Worm (Caenorhabditis elegans) whole organism, L4 larva: ENCODE data around the gene swp-1.

Source experiments
- D1046.2 ChIP-seq: fragments of 200-800 bp; sonication (Bioruptor generic); IDR thresholded peaks from 2 replicates; pipeline ENCODE4 v1.3.6; 2022; ENCODE audit warnings: missing genetic modification characterization, missing compliant biosample characterization
- F10B5.3 ChIP-seq: sonication (generic microtip); optimal IDR thresholded peaks from 2 replicates; lab custom pipeline; 2016; ENCODE audit warnings: mild to moderate bottlenecking, missing genetic modification characterization, missing compliant biosample characterization
- F37D6.2 ChIP-seq: sonication (generic microtip); optimal IDR thresholded peaks from 2 replicates; lab custom pipeline; 2016; ENCODE audit warnings: mild to moderate bottlenecking, missing genetic modification characterization, missing compliant biosample characterization
- F44E2.7 ChIP-seq: fragments of 200-800 bp; sonication (Bioruptor generic); IDR thresholded peaks from 2 replicates; pipeline ENCODE4 v2.1.2; 2022; ENCODE audit warnings: missing genetic modification characterization, missing compliant biosample characterization
- F49E8.2 ChIP-seq: sonication (generic microtip); optimal IDR thresholded peaks from 2 replicates; lab custom pipeline; 2016; ENCODE audit warnings: missing compliant biosample characterization, mild to moderate bottlenecking, missing genetic modification characterization, borderline replicate concordance
- T26A8.4 ChIP-seq: fragments of 200-800 bp; sonication (Bioruptor generic); IDR thresholded peaks from 2 replicates; pipeline ENCODE4 v1.3.6; 2022; ENCODE audit warnings: missing genetic modification characterization, missing compliant biosample characterization
- Y48G9A.11 ChIP-seq: fragments of 200-800 bp; sonication (Bioruptor generic); IDR thresholded peaks from 2 replicates; pipeline ENCODE4 v1.3.6; 2022; ENCODE audit warnings: missing genetic modification reagents, missing genetic modification characterization, missing compliant biosample characterization
- Y5F2A.4 ChIP-seq: fragments of 200-800 bp; sonication (Bioruptor generic); optimal IDR thresholded peaks from 2 replicates; lab custom pipeline; 2018; ENCODE audit warnings: mild to moderate bottlenecking, missing genetic modification characterization, missing compliant biosample characterization
- ZK337.2 ChIP-seq: fragments of 200-800 bp; sonication (Bioruptor generic); IDR thresholded peaks from 2 replicates; pipeline ENCODE4 v1.3.6; 2022; ENCODE audit warnings: missing genetic modification reagents, missing genetic modification characterization, missing compliant biosample characterization
- ZK546.5 ChIP-seq, 2 experiments: sonication (generic microtip); optimal IDR thresholded peaks; 2 replicates each; lab custom pipeline; 2017; ENCODE audit warnings: missing biosample characterization in 2 of 2, missing genetic modification characterization in 2 of 2
- aha-1 ChIP-seq: fragments of 150-350 bp; peaks from one replicate; lab custom pipeline; 2014; ENCODE audit warnings: missing biosample characterization, missing genetic modification characterization
- ama-1 ChIP-seq: fragments of 150-350 bp; optimal IDR thresholded peaks from 2 replicates; lab custom pipeline; 2014; ENCODE audit warnings: inconsistent platforms, mixed read lengths
- ceh-28 ChIP-seq: fragments of 150-350 bp; optimal IDR thresholded peaks from 2 replicates; lab custom pipeline; 2014; ENCODE audit warnings: missing biosample characterization, missing genetic modification reagents, missing genetic modification characterization
- ceh-32 ChIP-seq: sonication (generic microtip); optimal IDR thresholded peaks from 2 replicates; lab custom pipeline; 2016; ENCODE audit warnings: mild to moderate bottlenecking, missing genetic modification characterization, missing compliant biosample characterization; ENCODE audit not compliant: poor library complexity
- ceh-62 ChIP-seq: sonication (generic microtip); optimal IDR thresholded peaks from 2 replicates; lab custom pipeline; 2017; ENCODE audit warnings: missing biosample characterization, missing genetic modification characterization
- ceh-82 ChIP-seq: sonication (generic microtip); optimal IDR thresholded peaks from 2 replicates; lab custom pipeline; 2017; ENCODE audit warnings: missing biosample characterization, missing genetic modification characterization
- cey-2 ChIP-seq: sonication (generic microtip); optimal IDR thresholded peaks from 3 replicates; lab custom pipeline; 2017; ENCODE audit warnings: missing genetic modification characterization, mild to moderate bottlenecking, missing compliant biosample characterization, antibody characterized with exemption, borderline replicate concordance; ENCODE audit not compliant: insufficient read depth
- ctbp-1 ChIP-seq: fragments of 200-800 bp; sonication (Bioruptor generic); IDR thresholded peaks from 2 replicates; pipeline ENCODE4 v1.3.6; 2022; ENCODE audit warnings: missing genetic modification reagents, missing genetic modification characterization, missing compliant biosample characterization
- daf-19 ChIP-seq: fragments of 200-800 bp; sonication (Bioruptor generic); conservative IDR thresholded peaks from 2 replicates; pipeline ENCODE4 v1.3.6; 2022; ENCODE audit warnings: missing genetic modification characterization, missing compliant biosample characterization
- dmd-6 ChIP-seq: fragments of 200-800 bp; sonication (Bioruptor generic); IDR thresholded peaks from 2 replicates; pipeline ENCODE4 v1.3.6; 2022; ENCODE audit warnings: missing genetic modification reagents, missing genetic modification characterization, missing compliant biosample characterization
- dve-1 ChIP-seq: sonication (generic microtip); optimal IDR thresholded peaks from 2 replicates; lab custom pipeline; 2017; ENCODE audit warnings: antibody characterized with exemption, mild to moderate bottlenecking, missing genetic modification characterization, missing compliant biosample characterization; ENCODE audit not compliant: insufficient read depth
- egl-43 ChIP-seq: fragments of 200-800 bp; sonication (Bioruptor generic); IDR thresholded peaks from 2 replicates; pipeline ENCODE4 v1.3.6; 2022; ENCODE audit warnings: missing genetic modification reagents, missing genetic modification characterization, missing compliant biosample characterization
- fkh-10 ChIP-seq: fragments of 150-350 bp; optimal IDR thresholded peaks from 2 replicates; lab custom pipeline; 2014; ENCODE audit warnings: missing biosample characterization, missing genetic modification reagents, missing genetic modification characterization
- fos-1 ChIP-seq: fragments of 150-350 bp; optimal IDR thresholded peaks from 2 replicates; lab custom pipeline; 2014; ENCODE audit warnings: missing biosample characterization, missing genetic modification characterization
- gei-8 ChIP-seq: fragments of 200-800 bp; sonication (Bioruptor generic); optimal IDR thresholded peaks from 2 replicates; lab custom pipeline; 2018; ENCODE audit warnings: mild to moderate bottlenecking, missing genetic modification characterization, missing compliant biosample characterization
- hif-1 ChIP-seq, 2 experiments: sonication (generic microtip); optimal IDR thresholded peaks; 2 replicates each; lab custom pipeline; 2016 to 2017; ENCODE audit warnings: missing compliant biosample characterization in 2 of 2, missing genetic modification characterization in 2 of 2, missing genetic modification reagents in 2 of 2, missing genotype in 2 of 2, mild to moderate bottlenecking in 1 of 2
- jun-1 ChIP-seq: fragments of 150-350 bp; optimal IDR thresholded peaks from 2 replicates; lab custom pipeline; 2014; ENCODE audit warnings: missing biosample characterization, missing genetic modification reagents, missing genetic modification characterization
- lim-7 ChIP-seq: fragments of 200-800 bp; sonication (Bioruptor generic); IDR thresholded peaks from 2 replicates; pipeline ENCODE4 v1.3.6; 2022; ENCODE audit warnings: missing genetic modification characterization, missing compliant biosample characterization
- lin-1 ChIP-seq: fragments of 200-800 bp; sonication (Bioruptor generic); IDR thresholded peaks from 2 replicates; pipeline ENCODE4 v1.3.6; 2022; ENCODE audit warnings: missing genetic modification reagents, missing genetic modification characterization, missing compliant biosample characterization
- lin-15B ChIP-seq: fragments of 150-350 bp; sonication (generic microtip); optimal IDR thresholded peaks from 3 replicates; lab custom pipeline; 2014; ENCODE audit warnings: missing biosample characterization, missing genetic modification characterization
- lin-29 ChIP-seq: fragments of 200-800 bp; sonication (Bioruptor generic); IDR thresholded peaks from 2 replicates; pipeline ENCODE4 v1.3.6; 2022; ENCODE audit warnings: missing genetic modification reagents, missing genetic modification characterization, missing compliant biosample characterization
- lin-38 ChIP-seq: fragments of 200-800 bp; sonication (Bioruptor generic); IDR thresholded peaks from 2 replicates; pipeline ENCODE4 v1.3.6; 2022; ENCODE audit warnings: missing genetic modification reagents, missing genetic modification characterization, missing compliant biosample characterization
- lin-39 ChIP-seq: fragments of 150-350 bp; optimal IDR thresholded peaks from 2 replicates; lab custom pipeline; 2014; ENCODE audit warnings: missing biosample characterization, missing genetic modification reagents, missing genetic modification characterization
- mep-1 ChIP-seq: fragments of 150-350 bp; sonication (generic microtip); optimal IDR thresholded peaks from 3 replicates; lab custom pipeline; 2014; ENCODE audit warnings: missing biosample characterization, missing genetic modification characterization
- nhr-10 ChIP-seq: fragments of 150-350 bp; optimal IDR thresholded peaks from 2 replicates; lab custom pipeline; 2014; ENCODE audit warnings: missing biosample characterization, missing genetic modification characterization
- nhr-11 ChIP-seq: fragments of 150-350 bp; optimal IDR thresholded peaks from 2 replicates; lab custom pipeline; 2014; ENCODE audit warnings: missing biosample characterization, missing genetic modification characterization
- nhr-111 ChIP-seq: fragments of 200-800 bp; sonication (Bioruptor generic); optimal IDR thresholded peaks from 2 replicates; lab custom pipeline; 2018; ENCODE audit warnings: mild to moderate bottlenecking, missing genetic modification characterization, missing compliant biosample characterization
- nhr-237 ChIP-seq: sonication (generic microtip); optimal IDR thresholded peaks from 2 replicates; lab custom pipeline; 2017; ENCODE audit warnings: missing biosample characterization, missing genetic modification characterization
- nhr-41 ChIP-seq: fragments of 200-800 bp; sonication (Bioruptor generic); IDR thresholded peaks from 2 replicates; pipeline ENCODE4 v1.3.6; 2022; ENCODE audit warnings: missing genetic modification reagents, missing genetic modification characterization, missing compliant biosample characterization
- nhr-76 ChIP-seq: fragments of 150-350 bp; optimal IDR thresholded peaks from 2 replicates; lab custom pipeline; 2014; ENCODE audit warnings: missing biosample characterization, missing genetic modification characterization
- pqm-1 ChIP-seq: sonication (generic microtip); optimal IDR thresholded peaks from 2 replicates; lab custom pipeline; 2017; ENCODE audit warnings: missing biosample characterization, missing genetic modification characterization
- rbr-2 ChIP-seq: sonication (generic microtip); optimal IDR thresholded peaks from 2 replicates; lab custom pipeline; 2016; ENCODE audit warnings: missing genotype, missing genetic modification characterization, missing compliant biosample characterization
- saeg-2 ChIP-seq: fragments of 200-800 bp; sonication (Bioruptor generic); IDR thresholded peaks from 2 replicates; pipeline ENCODE4 v1.3.6; 2022; ENCODE audit warnings: missing genetic modification reagents, missing genetic modification characterization, missing compliant biosample characterization
- set-16 ChIP-seq: fragments of 200-800 bp; sonication (Bioruptor generic); IDR thresholded peaks from 2 replicates; pipeline ENCODE4 v1.3.6; 2022; ENCODE audit warnings: missing genetic modification reagents, missing genetic modification characterization, missing compliant biosample characterization
- snpc-1.2 ChIP-seq: fragments of 200-800 bp; sonication (Bioruptor generic); IDR thresholded peaks from 2 replicates; pipeline ENCODE4 v1.3.6; 2022; ENCODE audit warnings: missing genetic modification reagents, missing genetic modification characterization, missing compliant biosample characterization
- snpc-4 ChIP-seq: fragments of 150-350 bp; optimal IDR thresholded peaks from 2 replicates; lab custom pipeline; 2014; ENCODE audit warnings: missing biosample characterization, missing genetic modification characterization
- spr-1 ChIP-seq: sonication (generic microtip); optimal IDR thresholded peaks from 2 replicates; lab custom pipeline; 2016; ENCODE audit warnings: mild to moderate bottlenecking, missing genetic modification characterization, missing compliant biosample characterization
- unc-130 ChIP-seq: sonication (generic microtip); optimal IDR thresholded peaks from 2 replicates; lab custom pipeline; 2016; ENCODE audit warnings: missing genetic modification reagents, missing genetic modification characterization, missing compliant biosample characterization
- vab-7 ChIP-seq: fragments of 200-800 bp; sonication (Bioruptor generic); IDR thresholded peaks from 2 replicates; pipeline ENCODE4 v1.3.6; 2022; ENCODE audit warnings: missing genetic modification reagents, missing genetic modification characterization, missing compliant biosample characterization
- zfp-2 ChIP-seq: sonication (generic microtip); optimal IDR thresholded peaks from 2 replicates; lab custom pipeline; 2016; ENCODE audit warnings: mild to moderate bottlenecking, missing genetic modification characterization, missing compliant biosample characterization
- zip-2 ChIP-seq: fragments of 150-350 bp; optimal IDR thresholded peaks from 2 replicates; lab custom pipeline; 2014; ENCODE audit warnings: missing biosample characterization, missing genetic modification characterization
- ztf-11 ChIP-seq: fragments of 150-350 bp; optimal IDR thresholded peaks from 2 replicates; lab custom pipeline; 2014; ENCODE audit warnings: missing biosample characterization, missing genetic modification characterization

Gene swp-1

DNA sequence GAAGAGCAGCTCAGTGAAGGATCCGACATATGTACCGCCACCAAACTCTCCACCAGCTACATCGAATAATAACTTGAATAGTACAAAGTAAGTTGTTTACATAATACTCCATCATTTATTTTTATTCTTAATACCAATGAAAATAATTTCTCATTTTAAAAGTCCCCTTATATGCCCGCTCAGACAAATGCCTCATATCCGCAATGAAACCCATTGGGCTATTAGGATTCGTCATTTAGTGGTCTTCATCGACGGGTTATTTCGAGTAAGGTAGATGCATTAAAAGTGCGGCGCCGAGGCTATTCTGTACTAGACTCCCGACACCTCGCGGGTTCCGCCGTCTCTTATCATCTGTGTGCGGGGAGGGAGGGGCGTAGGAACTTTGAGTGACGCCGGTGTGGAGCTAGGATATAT lies 51.6 kb downstream of the swp-1 start (continued):
- TF ChIP-seq nhr-10 (tag; lab: Kevin White, UChicago) (no peak), hif-1 (tag; optimal IDR thresholded peaks at IDR 0.05; lab: Kevin White, UChicago) (no peak), gei-8 (GFP tag; lab: Kevin White, UChicago) (no peak), zfp-2 (tag; lab: Kevin White, UChicago) (no peak), ZK546.5 (tag; optimal IDR thresholded peaks at IDR 0.05; lab: Kevin White, UChicago) (no peak), ceh-32 (tag; lab: Kevin White, UChicago) (no peak), lin-38 (GFP tag; lab: Robert Waterston, UW) (peak; percentile 88), dmd-6 (GFP tag; lab: Robert Waterston, UW) (no peak), lin-15B (no peak), lim-7 (no peak), cey-2 (tag; lab: Kevin White, UChicago) (no peak), F37D6.2 (tag; lab: Kevin White, UChicago) (no peak), unc-130 (GFP tag; lab: Kevin White, UChicago) (peak; percentile 64), aha-1 (no peak), ama-1 (lab: Kevin White, UChicago) (peak; percentile 88), set-16 (GFP tag; lab: Robert Waterston, UW) (peak; percentile 20; the same call in 1 of the 2 replicates), ceh-62 (tag; lab: Kevin White, UChicago) (no peak), nhr-41 (GFP tag; lab: Robert Waterston, UW) (no peak), jun-1 (tag; lab: Kevin White, UChicago) (no peak), pqm-1 (tag; lab: Kevin White, UChicago) (peak; percentile 46), ctbp-1 (GFP tag; lab: Robert Waterston, UW) (0 out of 2 replicates have a peak, but pooled peaks have one; percentile 16), nhr-76 (no peak), lin-1 (GFP tag; lab: Robert Waterston, UW) (0 out of 2 replicates have a peak, but pooled peaks have one; percentile 44), saeg-2 (GFP tag; lab: Robert Waterston, UW) (no peak), vab-7 (GFP tag; lab: Robert Waterston, UW) (peak; percentile 50; the same call in 1 of the 2 replicates), dve-1 (tag; lab: Kevin White, UChicago) (peak; percentile 60), D1046.2 (GFP tag; lab: Robert Waterston, UW) (no peak), Y48G9A.11 (GFP tag; lab: Robert Waterston, UW) (peak; percentile 57), egl-43 (no peak; the same call in 1 of the 2 replicates), ztf-11 (no peak), nhr-11 (tag; lab: Kevin White, UChicago) (no peak), ceh-28 (tag; lab: Kevin White, UChicago) (no peak), snpc-4 (tag; lab: Kevin White, UChicago) (peak; percentile 84), mep-1 (tag; lab: Kevin White, UChicago) (peak; percentile 57), lin-39 (no peak), lin-29 (GFP tag; lab: Robert Waterston, UW) (no peak), F44E2.7 (GFP tag; lab: Robert Waterston, UW) (0 out of 2 replicates have a peak, but pooled peaks have one; percentile 29), nhr-111 (GFP tag; lab: Kevin White, UChicago) (no peak), fkh-10 (GFP tag; lab: Kevin White, UChicago) (no peak), T26A8.4 (GFP tag; lab: Robert Waterston, UW) (peak; percentile 72), Y5F2A.4 (GFP tag; lab: Kevin White, UChicago) (no peak), ZK337.2 (GFP tag; lab: Robert Waterston, UW) (no peak), nhr-237 (tag; lab: Kevin White, UChicago) (no peak), F49E8.2 (tag; lab: Kevin White, UChicago) (peak; percentile 93), rbr-2 (tag; lab: Kevin White, UChicago) (peak; percentile 32), fos-1 (tag; lab: Kevin White, UChicago) (no peak), F10B5.3 (tag; lab: Kevin White, UChicago) (peak; percentile 41), ceh-82 (no peak), spr-1 (no peak), daf-19 (no peak), zip-2 (tag; lab: Kevin White, UChicago) (peak; percentile 9), snpc-1.2 (peak; percentile 84)
